Worm (Caenorhabditis elegans): ENCODE results near the gene srj-8.

- TF ChIP-seq F57A8.1 (GFP tag; optimal IDR thresholded peaks at IDR 0.05): no peak
- no peak for TF ChIP-seq somi-1 (GFP tag; optimal IDR thresholded peaks at IDR 0.05)
- no peak for TF ChIP-seq unc-130 (GFP tag; optimal IDR thresholded peaks at IDR 0.05)
- no peak for TF ChIP-seq dpff-1 (tag; optimal IDR thresholded peaks at IDR 0.05)
- TF ChIP-seq ama-1 (optimal IDR thresholded peaks at IDR 0.05): no peak
- no peak for TF ChIP-seq ama-1 (GFP tag; optimal IDR thresholded peaks at IDR 0.05)
- no peak for TF ChIP-seq ceh-58 (GFP tag; IDR thresholded peaks at IDR 0.05)
- TF ChIP-seq fkh-3 (tag; optimal IDR thresholded peaks at IDR 0.05): no peak
- TF ChIP-seq aptf-3 (GFP tag; IDR thresholded peaks at IDR 0.05): no peak
- no peak for TF ChIP-seq Y53F4B.3 (GFP tag; IDR thresholded peaks at IDR 0.05)
- no peak for TF ChIP-seq ekl-4 (GFP tag; IDR thresholded peaks at IDR 0.05)
Measured at ce11 chrV:3257277-3257676, 9.7 kb downstream of the srj-8 start, which contains the start of gene T28A11.22.

All from whole organism, young adult.